Worm (Caenorhabditis elegans) whole organism, L3 larva: Measurements from ENCODE around the gene frpr-19.

Source experiments
- ama-1 ChIP-seq: fragments of 150-350 bp; optimal IDR thresholded peaks from 2 replicates; lab custom pipeline; 2018
- ceh-16 ChIP-seq: sonication (generic microtip); optimal IDR thresholded peaks from 2 replicates; lab custom pipeline; 2017; ENCODE audit warnings: missing biosample characterization, missing genetic modification characterization
- ceh-28 ChIP-seq: fragments of 150-350 bp; optimal IDR thresholded peaks from 2 replicates; lab custom pipeline; 2014; ENCODE audit warnings: missing biosample characterization, missing genetic modification reagents, missing genetic modification characterization
- ceh-82 ChIP-seq: fragments of 150-350 bp; optimal IDR thresholded peaks from 2 replicates; lab custom pipeline; 2014; ENCODE audit warnings: missing biosample characterization, missing genetic modification characterization
- ceh-9 ChIP-seq: sonication (generic microtip); optimal IDR thresholded peaks from 2 replicates; lab custom pipeline; 2018; ENCODE audit warnings: missing biosample characterization, missing genetic modification characterization
- elt-3 ChIP-seq, 3 experiments: fragments of 150-350 bp in 1 of 3; sonication (generic microtip) in 2 of 3; optimal IDR thresholded peaks; 2 replicates in 2 of 3; 4 replicates in 1 of 3; lab custom pipeline; 2014 to 2017; ENCODE audit warnings: missing biosample characterization in 3 of 3, missing genetic modification characterization in 3 of 3
- eor-1 ChIP-seq, 2 experiments: fragments of 150-350 bp; optimal IDR thresholded peaks; 2 replicates each; lab custom pipeline; 2014 to 2018; ENCODE audit warnings: missing biosample characterization in 2 of 2, missing genetic modification characterization in 2 of 2
- fkh-10 ChIP-seq: sonication (generic microtip); optimal IDR thresholded peaks from 2 replicates; lab custom pipeline; 2017; ENCODE audit warnings: missing biosample characterization, missing genetic modification reagents, missing genetic modification characterization
- lin-39 ChIP-seq: fragments of 150-350 bp; optimal IDR thresholded peaks from 2 replicates; lab custom pipeline; 2018; ENCODE audit warnings: missing biosample characterization, missing genetic modification reagents, missing genetic modification characterization
- lsy-12 ChIP-seq: sonication (generic microtip); optimal IDR thresholded peaks from 2 replicates; lab custom pipeline; 2016; ENCODE audit warnings: mild to moderate bottlenecking, missing genetic modification characterization, missing compliant biosample characterization
- mdl-1 ChIP-seq: fragments of 150-350 bp; optimal IDR thresholded peaks from 2 replicates; lab custom pipeline; 2014; ENCODE audit warnings: missing biosample characterization, missing genetic modification characterization
- mml-1 ChIP-seq: fragments of 150-350 bp; sonication (generic microtip); optimal IDR thresholded peaks from 3 replicates; lab custom pipeline; 2014; ENCODE audit warnings: missing biosample characterization, missing genetic modification characterization
- nhr-11 ChIP-seq: fragments of 150-350 bp; optimal IDR thresholded peaks from 2 replicates; lab custom pipeline; 2014; ENCODE audit warnings: missing biosample characterization, missing genetic modification characterization
- nhr-237 ChIP-seq: fragments of 150-350 bp; optimal IDR thresholded peaks from 2 replicates; lab custom pipeline; 2014; ENCODE audit warnings: missing biosample characterization, missing genetic modification characterization
- nhr-25 ChIP-seq: sonication (generic microtip); optimal IDR thresholded peaks from 2 replicates; lab custom pipeline; 2017; ENCODE audit warnings: missing biosample characterization, missing genetic modification characterization
- nhr-28 ChIP-seq: fragments of 150-350 bp; optimal IDR thresholded peaks from 2 replicates; lab custom pipeline; 2014; ENCODE audit warnings: missing biosample characterization, missing genetic modification characterization
- nhr-67 ChIP-seq: fragments of 150-350 bp; optimal IDR thresholded peaks from 2 replicates; lab custom pipeline; 2014; ENCODE audit warnings: missing biosample characterization, missing genetic modification characterization
- nhr-76 ChIP-seq: fragments of 150-350 bp; sonication (generic microtip); optimal IDR thresholded peaks from 5 replicates; lab custom pipeline; 2014; ENCODE audit warnings: missing biosample characterization, missing genetic modification characterization
- pqm-1 ChIP-seq: fragments of 150-350 bp; optimal IDR thresholded peaks from 2 replicates; lab custom pipeline; 2017; ENCODE audit warnings: missing biosample characterization, missing genetic modification characterization, inconsistent platforms
- skn-1 ChIP-seq: fragments of 150-350 bp; optimal IDR thresholded peaks from 2 replicates; lab custom pipeline; 2014; ENCODE audit warnings: missing biosample characterization, missing genetic modification characterization
- tbx-2 ChIP-seq: sonication (generic microtip); optimal IDR thresholded peaks from 2 replicates; lab custom pipeline; 2016; ENCODE audit warnings: mild to moderate bottlenecking, missing genetic modification characterization, missing compliant biosample characterization

Gene frpr-19

ce11 chrIV:1727538-1728072 lies 53.9 kb downstream of the frpr-19 start:
- TF ChIP-seq ceh-28 = peak; percentile 97
- TF ChIP-seq lin-39 = no peak
- TF ChIP-seq tbx-2 (tag; lab: Kevin White, UChicago) = no peak

ce11 chrIV:1725888-1726287 lies 55.6 kb downstream of the frpr-19 start, which contains the start of gene K08D12.8:
K08D12.8 (plus strand) TSS chrIV:1726188.
- TF ChIP-seq ama-1 (no peak), mdl-1 (no peak), ceh-16 (tag; lab: Kevin White, UChicago) (no peak), ceh-9 (no peak), nhr-76 (tag; lab: Kevin White, UChicago) (no peak), ceh-82 (tag; lab: Kevin White, UChicago) (no peak), nhr-237 (tag; lab: Kevin White, UChicago) (no peak), fkh-10 (GFP tag; lab: Kevin White, UChicago) (no peak), nhr-28 (tag; lab: Kevin White, UChicago) (no peak), nhr-25 (tag; lab: Kevin White, UChicago) (no peak), eor-1 (tag; optimal IDR thresholded peaks at IDR 0.05; lab: Kevin White, UChicago) (no peak), nhr-11 (no peak), mml-1 (tag; lab: Kevin White, UChicago) (no peak), lsy-12 (tag; lab: Kevin White, UChicago) (no peak), skn-1 (tag; lab: Kevin White, UChicago) (no peak), pqm-1 (no peak), elt-3 (tag; optimal IDR thresholded peaks at IDR 0.05; lab: Kevin White, UChicago) (no peak), nhr-67 (tag; lab: Kevin White, UChicago) (no peak)
- TF ChIP-seq, all 47 proteins: peak for 0
